Worm (Caenorhabditis elegans) whole organism, early embryonic: ENCODE results near the gene ZK154.6.

Source experiments
- aly-1 ChIP-seq: sonication (generic microtip); optimal IDR thresholded peaks from 2 replicates; lab custom pipeline; 2016; ENCODE audit warnings: missing genetic modification characterization, missing compliant biosample characterization
- ama-1 ChIP-seq: fragments of 150-350 bp; optimal IDR thresholded peaks from 2 replicates; lab custom pipeline; 2014
- ceh-13 ChIP-seq: fragments of 200-800 bp; sonication (Bioruptor generic); optimal IDR thresholded peaks from 2 replicates; lab custom pipeline; 2018; ENCODE audit warnings: mild to moderate bottlenecking, missing genetic modification characterization, missing compliant biosample characterization
- ets-7 ChIP-seq: sonication (generic microtip); optimal IDR thresholded peaks from 2 replicates; lab custom pipeline; 2016; ENCODE audit warnings: missing genotype, missing genetic modification characterization, missing compliant biosample characterization
- flt-1 ChIP-seq: fragments of 200-800 bp; sonication (Bioruptor generic); IDR thresholded peaks from 2 replicates; pipeline ENCODE4 v1.3.6; 2022; ENCODE audit warnings: missing genetic modification characterization, missing compliant biosample characterization
- hnd-1 ChIP-seq: sonication (generic microtip); optimal IDR thresholded peaks from 2 replicates; lab custom pipeline; 2016; ENCODE audit warnings: missing genetic modification characterization, missing compliant biosample characterization
- pes-1 ChIP-seq: fragments of 200-800 bp; sonication (Bioruptor generic); IDR thresholded peaks from 2 replicates; pipeline ENCODE4 v1.3.6; 2022; ENCODE audit warnings: missing genetic modification reagents, missing genetic modification characterization, missing compliant biosample characterization
- scrt-1 ChIP-seq: fragments of 200-800 bp; sonication (Bioruptor generic); IDR thresholded peaks from 2 replicates; pipeline ENCODE4 v1.3.6; 2022; ENCODE audit warnings: missing genetic modification characterization, missing compliant biosample characterization
- tbx-11 ChIP-seq: fragments of 200-800 bp; sonication (Bioruptor generic); IDR thresholded peaks from 2 replicates; pipeline ENCODE4 v1.3.6; 2022; ENCODE audit warnings: missing genetic modification characterization, missing compliant biosample characterization
- tbx-37 ChIP-seq: fragments of 200-800 bp; sonication (Bioruptor generic); conservative IDR thresholded peaks from 2 replicates; pipeline ENCODE4 v1.3.6; 2022; ENCODE audit warnings: missing genetic modification reagents, missing genetic modification characterization, missing compliant biosample characterization

ce11 chrX:7743939-7744338, 49.4 kb downstream of the ZK154.6 start, which contains the start of gene ref-2:
- no peak for TF ChIP-seq hnd-1 (tag; lab: Kevin White, UChicago)
- no peak for TF ChIP-seq tbx-11 (GFP tag; lab: Robert Waterston, UW)
- TF ChIP-seq ceh-13 (GFP tag; lab: Kevin White, UChicago) = no peak
- TF ChIP-seq ama-1 (lab: Kevin White, UChicago) = no peak
- no peak for TF ChIP-seq pes-1 (GFP tag; lab: Robert Waterston, UW)
- TF ChIP-seq aly-1 (tag; lab: Kevin White, UChicago) = no peak
- TF ChIP-seq flt-1 = no peak
- TF ChIP-seq scrt-1 (GFP tag; lab: Robert Waterston, UW) = no peak
- no peak for TF ChIP-seq ets-7 (tag; lab: Kevin White, UChicago)
- TF ChIP-seq tbx-37 = no peak
